Fruit fly (Drosophila melanogaster) whole organism, embryonic: ENCODE results near the gene Sf3b1.

ENCODE experiments used
- CG10147 ChIP-seq: fragments of 200-800 bp; sonication (Bioruptor generic); optimal IDR thresholded peaks from 2 replicates; lab custom pipeline; 2019; ENCODE audit warnings: missing biosample characterization, mild to moderate bottlenecking, missing genetic modification characterization, moderate library complexity
- CG11504 ChIP-seq: fragments of 200-800 bp; sonication (Bioruptor generic); optimal IDR thresholded peaks from 3 replicates; lab custom pipeline; 2019; ENCODE audit warnings: missing biosample characterization, mild to moderate bottlenecking, missing genetic modification characterization, moderate library complexity
- CG11723 ChIP-seq: fragments of 200-800 bp; sonication (Bioruptor generic); optimal IDR thresholded peaks from 2 replicates; lab custom pipeline; 2017; ENCODE audit warnings: missing biosample characterization, mild to moderate bottlenecking, missing genetic modification characterization
- CG13123 ChIP-seq: fragments of 200-800 bp; sonication (Bioruptor generic); optimal IDR thresholded peaks from 2 replicates; lab custom pipeline; 2016; ENCODE audit warnings: missing biosample characterization, missing genetic modification characterization
- CG15073 ChIP-seq: fragments of 200-800 bp; sonication (Bioruptor generic); optimal IDR thresholded peaks from 2 replicates; lab custom pipeline; 2016; ENCODE audit warnings: missing biosample characterization, missing genetic modification characterization
- CG15479 ChIP-seq: fragments of 200-800 bp; sonication (Bioruptor generic); optimal IDR thresholded peaks from 3 replicates; lab custom pipeline; 2019; ENCODE audit warnings: missing biosample characterization, mild to moderate bottlenecking, missing genetic modification characterization, moderate library complexity
- CG17361 ChIP-seq: fragments of 200-800 bp; sonication (Bioruptor generic); IDR thresholded peaks from 3 replicates; pipeline ENCODE4 v1.3.6; 2022; ENCODE audit warnings: missing biosample characterization, missing genetic modification characterization
- CG17829 ChIP-seq: fragments of 200-800 bp; optimal IDR thresholded peaks from 2 replicates; lab custom pipeline; 2019; ENCODE audit warnings: missing biosample characterization, mild to moderate bottlenecking, missing genetic modification characterization, moderate library complexity
- CG18011 ChIP-seq: fragments of 200-800 bp; sonication (Bioruptor generic); optimal IDR thresholded peaks from 2 replicates; lab custom pipeline; 2017; ENCODE audit warnings: missing biosample characterization, missing genetic modification characterization, mild to moderate bottlenecking, moderate library complexity, missing genotype
- CG1832 ChIP-seq: fragments of 200-800 bp; sonication (Bioruptor generic); optimal IDR thresholded peaks from 2 replicates; lab custom pipeline; 2017; ENCODE audit warnings: missing biosample characterization, mild to moderate bottlenecking, missing genetic modification characterization, inconsistent platforms
- CG31388 ChIP-seq: fragments of 200-800 bp; sonication (Bioruptor generic); optimal IDR thresholded peaks from 2 replicates; lab custom pipeline; 2016; ENCODE audit warnings: missing biosample characterization, missing genetic modification characterization
- CG32532 ChIP-seq: fragments of 200-800 bp; sonication (Bioruptor generic); IDR thresholded peaks from 2 replicates; pipeline ENCODE4 v1.3.6; 2022; ENCODE audit warnings: missing biosample characterization, missing genetic modification characterization
- CG3281 ChIP-seq: fragments of 200-800 bp; sonication (Bioruptor generic); optimal IDR thresholded peaks from 3 replicates; lab custom pipeline; 2017; ENCODE audit warnings: missing biosample characterization, mild to moderate bottlenecking, missing genetic modification characterization
- CG33213 ChIP-seq: fragments of 200-800 bp; sonication (Bioruptor generic); optimal IDR thresholded peaks from 3 replicates; lab custom pipeline; 2016; ENCODE audit warnings: missing biosample characterization, missing genetic modification characterization
- CG3847 ChIP-seq: fragments of 200-800 bp; sonication (Bioruptor generic); IDR thresholded peaks from 2 replicates; pipeline ENCODE4 v1.3.6; 2022; ENCODE audit warnings: missing biosample characterization, missing genetic modification characterization
- CG4328 ChIP-seq: fragments of 200-800 bp; sonication (Bioruptor generic); optimal IDR thresholded peaks from 3 replicates; lab custom pipeline; 2017; ENCODE audit warnings: missing biosample characterization, missing genetic modification reagents, missing genetic modification characterization
- CG7928 ChIP-seq: fragments of 200-800 bp; sonication (Bioruptor generic); optimal IDR thresholded peaks from 2 replicates; lab custom pipeline; 2017; ENCODE audit warnings: missing biosample characterization, mild to moderate bottlenecking, missing genetic modification characterization
- Camta ChIP-seq: fragments of 200-800 bp; sonication (Bioruptor generic); optimal IDR thresholded peaks from 2 replicates; lab custom pipeline; 2016; ENCODE audit warnings: missing biosample characterization, missing genetic modification characterization
- CkIIα-i1 ChIP-seq: fragments of 200-800 bp; sonication (Bioruptor generic); IDR thresholded peaks from 2 replicates; pipeline ENCODE4 v1.3.6; 2022; ENCODE audit warnings: missing biosample characterization, missing genetic modification characterization
- D ChIP-seq, 2 experiments: fragments of 200-800 bp in 1 of 2; fragments of >200 bp in 1 of 2; sonication (Bioruptor generic) in 1 of 2; optimal IDR thresholded peaks; 2 replicates in 1 of 2; 3 replicates in 1 of 2; lab custom pipeline; 2017; ENCODE audit warnings: mild to moderate bottlenecking in 1 of 2, missing biosample characterization in 1 of 2, missing genetic modification characterization in 1 of 2, missing genetic modification reagents in 1 of 2
- Ets65A ChIP-seq: fragments of 200-800 bp; sonication (Bioruptor generic); peaks from one replicate; lab custom pipeline; 2016; ENCODE audit warnings: missing biosample characterization, missing genetic modification characterization
- Hand ChIP-seq: fragments of 200-800 bp; sonication (Bioruptor generic); optimal IDR thresholded peaks from 2 replicates; lab custom pipeline; 2017; ENCODE audit warnings: mild to moderate bottlenecking, missing biosample characterization, missing genetic modification reagents, missing genetic modification characterization
- Hr39 ChIP-seq: fragments of >200 bp; optimal IDR thresholded peaks from 2 replicates; lab custom pipeline; 2017
- Lim3 ChIP-seq: fragments of 200-800 bp; sonication (Bioruptor generic); IDR thresholded peaks from 2 replicates; pipeline ENCODE4 v1.3.6; 2022; ENCODE audit warnings: missing biosample characterization, missing genetic modification characterization
- Nf-YB ChIP-seq: fragments of 200-800 bp; sonication (Bioruptor generic); optimal IDR thresholded peaks from 3 replicates; lab custom pipeline; 2019; ENCODE audit warnings: missing biosample characterization, mild to moderate bottlenecking, missing genetic modification characterization, moderate library complexity
- Opbp ChIP-seq: fragments of 200-800 bp; sonication (Bioruptor generic); IDR thresholded peaks from 3 replicates; pipeline ENCODE4 v1.3.6; 2022; ENCODE audit warnings: missing biosample characterization, missing genetic modification characterization; ENCODE audit not compliant: partially characterized antibody
- Sox102F ChIP-seq: fragments of 200-800 bp; sonication (Bioruptor generic); optimal IDR thresholded peaks from 2 replicates; lab custom pipeline; 2018; ENCODE audit warnings: missing biosample characterization, mild to moderate bottlenecking, missing genetic modification characterization, moderate library complexity
- TFAM ChIP-seq: fragments of 200-800 bp; sonication (Bioruptor generic); optimal IDR thresholded peaks from 2 replicates; lab custom pipeline; 2017; ENCODE audit warnings: missing biosample characterization, missing genetic modification characterization, inconsistent platforms
- Trl ChIP-seq, 3 experiments: fragments of >200 bp in 2 of 3; fragments of 200-800 bp in 1 of 3; sonication (Bioruptor generic) in 1 of 3; optimal IDR thresholded peaks; 2 replicates in 1 of 3; 3 replicates in 2 of 3; lab custom pipeline; 2016 to 2017; ENCODE audit warnings: missing biosample characterization in 1 of 3, missing genetic modification characterization in 1 of 3
- ac ChIP-seq: fragments of 200-800 bp; sonication (Bioruptor generic); optimal IDR thresholded peaks from 3 replicates; lab custom pipeline; 2017; ENCODE audit warnings: missing biosample characterization, mild to moderate bottlenecking, missing genetic modification characterization
- bab2 ChIP-seq: fragments of 200-800 bp; sonication (Bioruptor generic); optimal IDR thresholded peaks from 2 replicates; lab custom pipeline; 2016; ENCODE audit warnings: missing biosample characterization, missing genetic modification characterization
- bowl ChIP-seq: fragments of 200-800 bp; sonication (Bioruptor generic); IDR thresholded peaks from 2 replicates; pipeline ENCODE4 v1.3.6; 2022; ENCODE audit warnings: missing biosample characterization, missing genetic modification characterization
- cad ChIP-seq: fragments of >200 bp; optimal IDR thresholded peaks from 2 replicates; lab custom pipeline; 2017; ENCODE audit warnings: missing biosample characterization, missing genetic modification characterization
- croc ChIP-seq: fragments of 200-800 bp; sonication (Bioruptor generic); conservative IDR thresholded peaks from 3 replicates; pipeline ENCODE4 v1.3.6; 2022; ENCODE audit warnings: missing biosample characterization, missing genetic modification characterization
- fd96Cb ChIP-seq: fragments of 200-800 bp; sonication (Bioruptor generic); optimal IDR thresholded peaks from 2 replicates; lab custom pipeline; 2018; ENCODE audit warnings: missing biosample characterization, mild to moderate bottlenecking, missing genetic modification characterization, moderate library complexity
- gsb-n ChIP-seq: fragments of 200-800 bp; sonication (Bioruptor generic); optimal IDR thresholded peaks from 3 replicates; lab custom pipeline; 2018; ENCODE audit warnings: missing biosample characterization, mild to moderate bottlenecking, missing genetic modification characterization
- h ChIP-seq: fragments of >200 bp; optimal IDR thresholded peaks from 2 replicates; lab custom pipeline; 2017
- hb ChIP-seq: fragments of 200-800 bp; sonication (Bioruptor generic); IDR thresholded peaks from 3 replicates; pipeline ENCODE4 v1.3.6; 2022; ENCODE audit warnings: missing biosample characterization, missing genetic modification characterization; ENCODE audit not compliant: partially characterized antibody
- kay ChIP-seq: fragments of 200-800 bp; sonication (Bioruptor generic); optimal IDR thresholded peaks from 2 replicates; lab custom pipeline; 2016; ENCODE audit warnings: missing biosample characterization, missing genetic modification characterization
- klu ChIP-seq: fragments of 200-800 bp; sonication (Bioruptor generic); IDR thresholded peaks from 2 replicates; pipeline ENCODE4 v1.3.6; 2022; ENCODE audit warnings: missing biosample characterization, missing genetic modification characterization
- kni ChIP-seq: fragments of 200-800 bp; sonication (Bioruptor generic); optimal IDR thresholded peaks from 3 replicates; lab custom pipeline; 2017; ENCODE audit warnings: mild to moderate bottlenecking, missing biosample characterization, missing genetic modification reagents, missing genetic modification characterization
- lbe ChIP-seq: fragments of 200-800 bp; sonication (Bioruptor generic); optimal IDR thresholded peaks from 2 replicates; lab custom pipeline; 2016; ENCODE audit warnings: missing biosample characterization, mild to moderate bottlenecking, missing genetic modification characterization
- onecut ChIP-seq: fragments of 200-800 bp; sonication (Bioruptor generic); IDR thresholded peaks from 2 replicates; pipeline ENCODE4 v1.3.6; 2022; ENCODE audit warnings: missing biosample characterization, missing genetic modification characterization
- pum ChIP-seq: fragments of 200-800 bp; sonication (Bioruptor generic); optimal IDR thresholded peaks from 2 replicates; lab custom pipeline; 2016; ENCODE audit warnings: missing biosample characterization, missing genetic modification characterization
- shn ChIP-seq: fragments of 200-800 bp; sonication (Bioruptor generic); optimal IDR thresholded peaks from 3 replicates; lab custom pipeline; 2016; ENCODE audit warnings: missing biosample characterization, missing genetic modification characterization
- slou ChIP-seq: fragments of 200-800 bp; sonication (Bioruptor generic); optimal IDR thresholded peaks from 3 replicates; lab custom pipeline; 2016; ENCODE audit warnings: missing biosample characterization, missing genetic modification characterization
- tap ChIP-seq: fragments of 200-800 bp; optimal IDR thresholded peaks from 3 replicates; lab custom pipeline; 2019; ENCODE audit warnings: missing biosample characterization, mild to moderate bottlenecking, missing genetic modification characterization, moderate library complexity
- tll ChIP-seq, 2 experiments: fragments of 200-800 bp in 1 of 2; fragments of >200 bp in 1 of 2; sonication (Bioruptor generic) in 1 of 2; optimal IDR thresholded peaks; 2 replicates each; lab custom pipeline; 2017 to 2019; ENCODE audit warnings: missing biosample characterization in 2 of 2, missing genetic modification characterization in 2 of 2, mild to moderate bottlenecking in 1 of 2, moderate library complexity in 1 of 2
- vnd ChIP-seq: fragments of 200-800 bp; sonication (Bioruptor generic); IDR thresholded peaks from 3 replicates; pipeline ENCODE4 v1.3.6; 2022; ENCODE audit warnings: missing biosample characterization, missing genetic modification characterization; ENCODE audit not compliant: partially characterized antibody
- zfh1 ChIP-seq: fragments of 200-800 bp; sonication (Bioruptor generic); IDR thresholded peaks from 3 replicates; pipeline ENCODE4 v1.3.6; 2022; ENCODE audit warnings: missing biosample characterization, missing genetic modification characterization

Gene Sf3b1

dm6 chr2L:597771-598170 lies 29.6 kb downstream of the Sf3b1 start:
- TF ChIP-seq CG11504 (tag; lab: Kevin White, UChicago) (no peak), klu (GFP tag; lab: Robert Waterston, UW) (no peak), CG1832 (GFP tag; lab: Kevin White, UChicago) (peak; percentile 38), CG3281 (no peak), gsb-n (tag; lab: Kevin White, UChicago) (peak; percentile 22), tap (tag; lab: Kevin White, UChicago) (no peak), CG15479 (GFP tag; lab: Kevin White, UChicago) (peak; percentile 47), slou (GFP tag; lab: Kevin White, UChicago) (no peak), Sox102F (GFP tag; lab: Kevin White, UChicago) (no peak), CG31388 (GFP tag; lab: Kevin White, UChicago) (no peak), shn (GFP tag; lab: Kevin White, UChicago) (no peak), fd96Cb (tag; lab: Kevin White, UChicago) (no peak), TFAM (no peak), Lim3 (no peak), cad (GFP tag; lab: Kevin White, UChicago) (peak; percentile 69), ac (GFP tag; lab: Kevin White, UChicago) (peak; percentile 11), kay (GFP tag; lab: Kevin White, UChicago) (no peak), Ets65A (GFP tag; lab: Kevin White, UChicago) (peak; percentile 81), CG7928 (no peak), onecut (GFP tag; lab: Robert Waterston, UW) (no peak), D (optimal IDR thresholded peaks at IDR 0.05; lab: Kevin White, UChicago) (peak; percentile 63), D (GFP tag; optimal IDR thresholded peaks at IDR 0.05; lab: Kevin White, UChicago) (no peak), zfh1 (GFP tag; lab: Robert Waterston, UW) (0 out of 3 replicates have a peak, but pooled peaks have one; percentile 20), h (lab: Kevin White, UChicago) (no peak), hb (no peak), kni (GFP tag; lab: Kevin White, UChicago) (no peak), CG11723 (GFP tag; lab: Kevin White, UChicago) (no peak), CG18011 (GFP tag; lab: Kevin White, UChicago) (no peak), CG33213 (no peak), CG4328 (GFP tag; lab: Kevin White, UChicago) (no peak), CG13123 (GFP tag; lab: Kevin White, UChicago) (no peak), CG17829 (tag; lab: Kevin White, UChicago) (no peak), Nf-YB (GFP tag; lab: Kevin White, UChicago) (peak; percentile 59), Trl (optimal IDR thresholded peaks at IDR 0.05; lab: Kevin White, UChicago) (no peak), Trl (GFP tag; optimal IDR thresholded peaks at IDR 0.05; lab: Kevin White, UChicago) (no peak)

- no peak for TF ChIP-seq lbe
- no peak for TF ChIP-seq CG10147 (GFP tag; lab: Kevin White, UChicago)
- TF ChIP-seq tll (GFP tag; optimal IDR thresholded peaks at IDR 0.05; lab: Kevin White, UChicago) = peak in 1 of 2 experiments; percentile 94
- no peak for TF ChIP-seq bowl (GFP tag; lab: Robert Waterston, UW)
Measured at dm6 chr2L:601848-602247, 33.7 kb downstream of the Sf3b1 start.

dm6 chr2L:602439-602879 lies 34.3 kb downstream of the Sf3b1 start, which contains the start of gene CG13689:
Gene CG13689, plus strand, starts transcription at chr2L:602813.
- TF ChIP-seq Camta (peak; percentile 41), CG15073 (GFP tag; lab: Kevin White, UChicago) (peak; percentile 11), CG3847 (GFP tag; lab: Robert Waterston, UW) (peak; percentile 63), croc (no peak), bab2 (GFP tag; lab: Kevin White, UChicago) (peak; percentile 46), pum (GFP tag; lab: Kevin White, UChicago) (peak; percentile 35), onecut (GFP tag; lab: Robert Waterston, UW) (peak; percentile 55), CG32532 (GFP tag; lab: Robert Waterston, UW) (peak; percentile 83), CG17361 (GFP tag; lab: Robert Waterston, UW) (peak; percentile 62), Hand (GFP tag; lab: Kevin White, UChicago) (no peak), vnd (GFP tag; lab: Robert Waterston, UW) (no peak), Opbp (GFP tag; lab: Robert Waterston, UW) (peak; percentile 41; the same call in 1 of the 3 replicates), CkIIα-i1 (GFP tag; lab: Robert Waterston, UW) (no peak), Hr39 (lab: Kevin White, UChicago) (no peak)
